Worm (Caenorhabditis elegans) whole organism, L1 larva: ENCODE data around the gene Y116F11B.7.

Source experiments
- aha-1 ChIP-seq: fragments of 150-350 bp; optimal IDR thresholded peaks from 2 replicates; lab custom pipeline; 2014; ENCODE audit warnings: missing biosample characterization, missing genetic modification characterization
- alr-1 ChIP-seq: fragments of 200-800 bp; sonication (Bioruptor generic); optimal IDR thresholded peaks from 2 replicates; lab custom pipeline; 2018; ENCODE audit warnings: borderline replicate concordance, mild to moderate bottlenecking, missing genetic modification characterization, missing compliant biosample characterization
- ama-1 ChIP-seq: fragments of 150-350 bp; optimal IDR thresholded peaks from 2 replicates; lab custom pipeline; 2014
- egl-27 ChIP-seq, 2 experiments: fragments of 150-350 bp in 1 of 2; sonication (generic microtip); optimal IDR thresholded peaks; 3 replicates each; lab custom pipeline; 2017 to 2018; ENCODE audit warnings: missing biosample characterization in 2 of 2, missing genetic modification characterization in 2 of 2, missing genetic modification reagents in 2 of 2
- jun-1 ChIP-seq: fragments of 150-350 bp; optimal IDR thresholded peaks from 2 replicates; lab custom pipeline; 2014; ENCODE audit warnings: missing biosample characterization, missing genetic modification reagents, missing genetic modification characterization
- lir-3 ChIP-seq: sonication (generic microtip); optimal IDR thresholded peaks from 2 replicates; lab custom pipeline; 2016; ENCODE audit warnings: mild to moderate bottlenecking, missing genetic modification characterization, moderate library complexity, missing compliant biosample characterization; ENCODE audit not compliant: poor library complexity
- mdl-1 ChIP-seq, 2 experiments: fragments of 150-350 bp; optimal IDR thresholded peaks; 2 replicates each; lab custom pipeline; 2014 to 2017; ENCODE audit warnings: missing biosample characterization in 2 of 2, missing genetic modification characterization in 2 of 2, inconsistent platforms in 1 of 2
- nhr-11 ChIP-seq: fragments of 150-350 bp; optimal IDR thresholded peaks from 2 replicates; lab custom pipeline; 2014; ENCODE audit warnings: missing biosample characterization, missing genetic modification characterization
- nhr-12 ChIP-seq: sonication (generic microtip); optimal IDR thresholded peaks from 2 replicates; lab custom pipeline; 2017; ENCODE audit warnings: missing biosample characterization, missing genetic modification characterization
- nhr-28 ChIP-seq: fragments of 150-350 bp; optimal IDR thresholded peaks from 2 replicates; lab custom pipeline; 2014; ENCODE audit warnings: missing biosample characterization, missing genetic modification characterization
- nhr-85 ChIP-seq: sonication (generic microtip); peaks from one replicate; lab custom pipeline; 2016; ENCODE audit warnings: missing genetic modification characterization, inconsistent platforms, missing compliant biosample characterization
- unc-130 ChIP-seq: fragments of 150-350 bp; optimal IDR thresholded peaks from 2 replicates; lab custom pipeline; 2017; ENCODE audit warnings: missing biosample characterization, missing genetic modification characterization, inconsistent platforms

DNA sequence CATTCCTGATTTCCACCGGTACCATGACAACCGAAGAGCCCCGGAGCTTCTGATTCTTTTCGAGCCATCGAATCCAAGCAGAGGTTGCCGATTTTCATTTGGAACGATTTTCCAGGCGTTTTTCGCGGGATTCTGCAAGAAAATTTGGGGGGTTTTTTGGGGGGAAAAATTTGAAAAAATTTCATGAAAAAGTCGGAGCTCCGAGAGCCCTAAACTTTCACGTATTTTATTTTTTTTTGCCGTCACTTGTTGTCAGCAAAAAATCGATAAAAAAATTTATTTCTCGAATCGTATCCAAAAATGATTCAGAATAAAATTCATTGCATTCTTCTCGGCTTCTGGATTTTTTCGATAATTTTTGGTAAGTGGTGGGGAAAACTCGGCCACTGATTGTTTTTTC lies 34.8 kb downstream of the Y116F11B.7 start, which contains the start of gene Y116F11B.13:
- no peak for TF ChIP-seq nhr-28 (tag; lab: Kevin White, UChicago)
- no peak for TF ChIP-seq egl-27 (tag; optimal IDR thresholded peaks at IDR 0.05; lab: Kevin White, UChicago)
- TF ChIP-seq aha-1 (tag; lab: Kevin White, UChicago): no peak
- TF ChIP-seq nhr-12 (tag; lab: Kevin White, UChicago): no peak
- TF ChIP-seq jun-1 (tag; lab: Kevin White, UChicago): no peak
- no peak for TF ChIP-seq ama-1 (lab: Kevin White, UChicago)
- TF ChIP-seq unc-130: no peak
- no peak for TF ChIP-seq mdl-1 (tag; optimal IDR thresholded peaks at IDR 0.05; lab: Kevin White, UChicago)
- no peak for TF ChIP-seq alr-1 (tag; lab: Kevin White, UChicago)
- TF ChIP-seq nhr-11 (tag; lab: Kevin White, UChicago): no peak
- no peak for TF ChIP-seq lir-3 (tag; lab: Kevin White, UChicago)
- no peak for TF ChIP-seq nhr-85 (tag; lab: Kevin White, UChicago)
